Worm (Caenorhabditis elegans) whole organism, young adult: ENCODE results near the gene F16F9.3.

ENCODE experiments used
- fkh-3 ChIP-seq: sonication (generic microtip); optimal IDR thresholded peaks from 2 replicates; lab custom pipeline; 2016; ENCODE audit warnings: mild to moderate bottlenecking, missing genetic modification characterization, missing compliant biosample characterization
- lag-1 ChIP-seq: fragments of 200-800 bp; sonication (Bioruptor generic); IDR thresholded peaks from 2 replicates; pipeline ENCODE4 v1.3.6; 2022; ENCODE audit warnings: missing genetic modification reagents, missing genetic modification characterization, missing compliant biosample characterization
- lin-26 ChIP-seq: fragments of 200-800 bp; sonication (Bioruptor generic); IDR thresholded peaks from 2 replicates; pipeline ENCODE4 v1.3.6; 2022; ENCODE audit warnings: missing genetic modification reagents, missing genetic modification characterization, missing compliant biosample characterization
- pha-4 ChIP-seq: fragments of 150-350 bp; sonication (generic microtip); optimal IDR thresholded peaks from 2 replicates; lab custom pipeline; 2014; ENCODE audit warnings: missing biosample characterization, missing genetic modification reagents, missing genetic modification characterization
- tlf-1 ChIP-seq: fragments of 200-800 bp; sonication (Bioruptor generic); optimal IDR thresholded peaks from 2 replicates; lab custom pipeline; 2018; ENCODE audit warnings: mild to moderate bottlenecking, missing genetic modification characterization, missing compliant biosample characterization

DNA sequence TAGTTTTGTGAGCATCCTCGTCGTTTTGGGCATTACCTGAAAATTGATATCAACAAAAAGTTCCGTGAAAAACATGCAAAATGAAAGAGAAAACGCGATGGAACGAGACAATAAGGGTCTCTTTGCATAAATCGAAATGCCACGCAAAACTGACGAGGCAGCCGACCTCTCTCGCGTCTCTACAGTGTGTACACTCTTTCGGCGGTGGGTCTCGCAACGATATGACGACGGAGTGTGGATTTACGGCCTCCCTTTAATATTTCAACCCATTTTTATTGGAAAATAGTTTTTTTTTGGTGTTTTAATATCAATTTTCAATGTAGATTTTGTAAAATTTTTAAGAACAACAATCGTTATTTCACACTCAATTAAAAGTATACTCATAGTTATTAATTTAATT is 35.4 kb upstream of the F16F9.3 start, which contains the start of gene tag-123:
- TF ChIP-seq fkh-3 (tag; lab: Kevin White, UChicago) = no peak
- no peak for TF ChIP-seq lag-1 (GFP tag; lab: Robert Waterston, UW)
- TF ChIP-seq lin-26 (GFP tag; lab: Robert Waterston, UW) = no peak
- TF ChIP-seq tlf-1 (GFP tag; lab: Kevin White, UChicago) = no peak
- no peak for TF ChIP-seq pha-4 (tag; lab: Kevin White, UChicago)
